Fruit fly (Drosophila melanogaster) Kc167 (cell line): ENCODE data around the gene CG17672.

Experiments used
- Myc ChIP-seq: fragments of >200 bp; optimal IDR thresholded peaks from 2 replicates; lab custom pipeline; 2017; ENCODE audit warnings: missing external identifiers
- insv ChIP-seq: fragments of >200 bp; optimal IDR thresholded peaks from 3 replicates; lab custom pipeline; 2018; ENCODE audit warnings: missing external identifiers
- psq ChIP-seq: fragments of >200 bp; optimal IDR thresholded peaks from 2 replicates; lab custom pipeline; 2017; ENCODE audit warnings: missing external identifiers
- ttk ChIP-seq: sonication (Bioruptor generic); optimal IDR thresholded peaks from 2 replicates; lab custom pipeline; 2017; ENCODE audit warnings: missing external identifiers

DNA sequence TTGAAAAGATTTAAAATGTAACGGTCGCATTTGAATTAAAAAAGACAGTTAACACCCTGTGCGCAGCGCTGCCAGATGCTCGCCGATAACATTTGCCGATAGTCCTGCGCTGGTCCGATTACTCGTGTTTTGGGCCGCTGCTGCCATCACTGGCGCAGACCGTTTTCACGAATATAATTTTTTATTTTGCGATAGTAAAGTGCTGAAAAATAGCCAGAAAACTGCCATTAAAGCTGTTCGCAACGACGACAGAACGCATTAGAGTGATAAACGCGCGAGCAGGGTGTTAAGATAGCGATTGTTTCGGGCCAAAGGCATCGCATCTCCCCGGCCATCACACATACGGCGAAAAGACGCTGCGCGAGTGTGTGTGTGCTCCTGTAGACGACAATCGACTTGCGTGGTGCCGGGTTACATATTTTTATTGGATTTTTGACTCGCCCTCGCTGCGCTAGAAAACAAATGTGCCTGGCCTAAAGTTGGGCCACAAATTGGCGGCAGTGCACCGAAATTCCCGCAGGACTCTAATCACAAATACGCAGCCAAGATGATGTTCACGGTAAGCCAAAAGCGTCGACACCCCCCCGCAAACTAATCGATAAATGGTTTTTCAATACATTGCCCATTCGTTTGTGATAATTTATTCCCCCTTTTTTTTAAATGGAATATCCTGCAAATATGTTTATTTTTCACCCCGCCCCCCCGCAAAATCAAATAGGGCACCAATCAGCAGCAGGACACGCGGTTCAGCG, 8.1 kb downstream of the CG17672 start, which contains the start of gene Srrm1:
- TF ChIP-seq insv (lab: Kevin White, UChicago) (no peak), Myc (lab: Kevin White, UChicago) (no peak), ttk (lab: Kevin White, UChicago) (no peak), psq (lab: Kevin White, UChicago) (no peak)
